Fruit fly (Drosophila melanogaster) whole organism, embryonic: ENCODE results near the gene CG13144.

Experiments
- CG12769 ChIP-seq: fragments of 200-800 bp; sonication (Bioruptor generic); optimal IDR thresholded peaks from 2 replicates; lab custom pipeline; 2019; ENCODE audit warnings: missing biosample characterization, mild to moderate bottlenecking, missing genetic modification characterization, moderate library complexity
- CG15479 ChIP-seq: fragments of 200-800 bp; sonication (Bioruptor generic); optimal IDR thresholded peaks from 3 replicates; lab custom pipeline; 2019; ENCODE audit warnings: missing biosample characterization, mild to moderate bottlenecking, missing genetic modification characterization, moderate library complexity
- CG6654 ChIP-seq: fragments of 200-800 bp; sonication (Bioruptor generic); optimal IDR thresholded peaks from 2 replicates; lab custom pipeline; 2017; ENCODE audit warnings: missing biosample characterization, mild to moderate bottlenecking, missing genetic modification characterization
- CoRest ChIP-seq: fragments of 200-800 bp; sonication (Bioruptor generic); optimal IDR thresholded peaks from 3 replicates; lab custom pipeline; 2018; ENCODE audit warnings: missing biosample characterization, mild to moderate bottlenecking, missing genetic modification characterization, moderate library complexity
- Hsf ChIP-seq: fragments of 200-800 bp; sonication (Bioruptor generic); optimal IDR thresholded peaks from 3 replicates; lab custom pipeline; 2016; ENCODE audit warnings: missing biosample characterization, missing genetic modification characterization
- Kr ChIP-seq: fragments of 200-800 bp; sonication (Bioruptor generic); optimal IDR thresholded peaks from 2 replicates; lab custom pipeline; 2017; ENCODE audit warnings: missing biosample characterization, mild to moderate bottlenecking, missing genetic modification characterization
- pan ChIP-seq, 4 experiments: fragments of >200 bp in 3 of 4; fragments of 200-800 bp in 1 of 4; sonication (Bioruptor generic) in 1 of 4; optimal IDR thresholded peaks in 3 of 4; IDR thresholded peaks in 1 of 4; 2 replicates each; pipeline versions ENCODE4 v1.3.6 to Lab custom; 2017 to 2022; ENCODE audit warnings: missing biosample characterization in 2 of 4, missing genetic modification characterization in 2 of 4, mixed read lengths in 1 of 4
- sd ChIP-seq: fragments of 200-800 bp; sonication (Bioruptor generic); optimal IDR thresholded peaks from 3 replicates; lab custom pipeline; 2018; ENCODE audit warnings: missing biosample characterization, mild to moderate bottlenecking, missing genetic modification characterization, moderate library complexity
- sens ChIP-seq: fragments of 200-800 bp; sonication (Bioruptor generic); peaks from one replicate; lab custom pipeline; 2016; ENCODE audit warnings: missing biosample characterization, missing genetic modification characterization
- toy ChIP-seq: fragments of 200-800 bp; sonication (Bioruptor generic); IDR thresholded peaks from 2 replicates; pipeline ENCODE4 v1.3.6; 2022; ENCODE audit warnings: missing biosample characterization, missing genetic modification characterization

DNA sequence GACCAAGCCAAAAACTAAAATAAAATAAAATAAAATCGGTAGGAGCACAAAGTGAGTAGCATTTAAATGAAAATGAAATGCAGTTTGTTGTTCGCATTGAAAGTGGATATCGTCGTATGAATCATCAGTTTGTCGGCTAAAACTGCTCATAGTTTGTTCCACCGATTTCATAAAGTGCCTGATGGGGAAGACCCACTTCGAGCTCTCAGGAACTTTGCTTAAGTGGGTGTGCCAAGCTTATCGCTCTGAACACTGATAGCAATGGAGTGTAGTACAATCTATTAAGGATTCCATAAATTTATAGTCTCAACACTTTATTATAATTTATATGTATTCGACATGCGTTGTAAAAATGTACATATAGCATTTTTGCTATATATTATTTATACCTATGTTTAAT, 11.6 kb upstream of the CG13144 start:
- TF ChIP-seq Kr (GFP tag; lab: Kevin White, UChicago) (no peak), sens (GFP tag; lab: Kevin White, UChicago) (no peak), CG12769 (tag; lab: Kevin White, UChicago) (no peak), pan (optimal IDR thresholded peaks at IDR 0.05; lab: Kevin White, UChicago) (no peak), pan (GFP tag; optimal IDR thresholded peaks at IDR 0.05 in 1 of 2, IDR thresholded peaks at IDR 0.05 in 1 of 2) (no peak), toy (GFP tag; lab: Robert Waterston, UW) (no peak), CG15479 (GFP tag; lab: Kevin White, UChicago) (no peak), CoRest (tag; lab: Kevin White, UChicago) (no peak), sd (tag; lab: Kevin White, UChicago) (no peak), Hsf (no peak), CG6654 (no peak)
